Fruit fly (Drosophila melanogaster): ENCODE measurements around the gene escl.
A peak's percentile ranks its signal among the peaks of the same experiment; 100 is the strongest.

The escl gene

dm6 chr2L:12002922-12003791 is 12.4 kb downstream of the escl start (continued):
- TF ChIP-seq CG42726 (GFP tag; IDR thresholded peaks at IDR 0.05; ENCODE audit: partially characterized antibody) (no peak), CG11560 (tag; IDR thresholded peaks at IDR 0.05) (no peak), lilli (GFP tag; optimal IDR thresholded peaks at IDR 0.05) (peak; percentile 55), CG8924 (tag; optimal IDR thresholded peaks at IDR 0.05) (peak; percentile 8), CG30020 (tag; optimal IDR thresholded peaks at IDR 0.05) (no peak), BEAF-32 (GFP tag; optimal IDR thresholded peaks at IDR 0.05) (no peak), Sox100B (GFP tag; optimal IDR thresholded peaks at IDR 0.05) (peak; percentile 24), z (GFP tag; IDR thresholded peaks at IDR 0.05) (no peak), C15 (GFP tag; IDR thresholded peaks at IDR 0.05) (no peak), eve (GFP tag; optimal IDR thresholded peaks at IDR 0.05) (no peak), CG3847 (GFP tag; IDR thresholded peaks at IDR 0.05) (no peak), sna (GFP tag; IDR thresholded peaks at IDR 0.05; ENCODE audit: partially characterized antibody) (no peak), gro (GFP tag; optimal IDR thresholded peaks at IDR 0.05) (peak; percentile 72), CG6689 (GFP tag; IDR thresholded peaks at IDR 0.05) (no peak), NC2β (GFP tag; optimal IDR thresholded peaks at IDR 0.05) (no peak), fd96Cb (tag; optimal IDR thresholded peaks at IDR 0.05) (peak; percentile 18), org-1 (GFP tag; optimal IDR thresholded peaks at IDR 0.05) (no peak), YL-1 (GFP tag; optimal IDR thresholded peaks at IDR 0.05) (no peak), CG14710 (tag; optimal IDR thresholded peaks at IDR 0.05) (no peak), CG2712 (tag; optimal IDR thresholded peaks at IDR 0.05) (peak; percentile 63), CG16815 (GFP tag; optimal IDR thresholded peaks at IDR 0.05) (no peak), CG1832 (GFP tag; optimal IDR thresholded peaks at IDR 0.05) (no peak), CG34376 (GFP tag; optimal IDR thresholded peaks at IDR 0.05) (peak; percentile 97), CG30431 (GFP tag; optimal IDR thresholded peaks at IDR 0.05) (no peak), hb (GFP tag; IDR thresholded peaks at IDR 0.05; ENCODE audit: partially characterized antibody) (no peak), CG11247 (GFP tag; IDR thresholded peaks at IDR 0.05) (no peak), CG8290 (GFP tag; optimal IDR thresholded peaks at IDR 0.05) (no peak), CG8290 (tag; optimal IDR thresholded peaks at IDR 0.05) (peak in 1 of 2 experiments; percentile 81), crol (GFP tag; IDR thresholded peaks at IDR 0.05) (no peak), CG2889 (GFP tag; IDR thresholded peaks at IDR 0.05) (no peak), CTCF (GFP tag; optimal IDR thresholded peaks at IDR 0.05) (no peak), Atf3 (GFP tag; optimal IDR thresholded peaks at IDR 0.05) (no peak), Neu2 (GFP tag; optimal IDR thresholded peaks at IDR 0.05; ENCODE audit: borderline replicate concordance) (no peak), dm (GFP tag; optimal IDR thresholded peaks at IDR 0.05) (no peak), CG2199 (GFP tag; IDR thresholded peaks at IDR 0.05) (no peak), prd (optimal IDR thresholded peaks at IDR 0.05) (no peak), prd (GFP tag; IDR thresholded peaks at IDR 0.05) (no peak), CG3838 (GFP tag; optimal IDR thresholded peaks at IDR 0.05) (no peak), ham (GFP tag; IDR thresholded peaks at IDR 0.05) (no peak), CG10366 (GFP tag; IDR thresholded peaks at IDR 0.05) (no peak), Dad (GFP tag; optimal IDR thresholded peaks at IDR 0.05) (no peak), fd102C (GFP tag; optimal IDR thresholded peaks at IDR 0.05) (no peak), CG13123 (GFP tag; optimal IDR thresholded peaks at IDR 0.05) (no peak), en (GFP tag; optimal IDR thresholded peaks at IDR 0.05) (no peak), ci (GFP tag; IDR thresholded peaks at IDR 0.05) (no peak), HLHmδ (GFP tag; optimal IDR thresholded peaks at IDR 0.05) (peak; percentile 74), CG12769 (tag; optimal IDR thresholded peaks at IDR 0.05) (peak; percentile 98), CG7271 (tag; optimal IDR thresholded peaks at IDR 0.05) (no peak), corto (GFP tag; optimal IDR thresholded peaks at IDR 0.05) (no peak), maf-S (GFP tag; optimal IDR thresholded peaks at IDR 0.05) (no peak), jing (GFP tag; optimal IDR thresholded peaks at IDR 0.05) (no peak)

Data from whole organism, embryonic.